Worm (Caenorhabditis elegans) whole organism, L4/young adult: ENCODE results near the gene C53D6.10.

Source experiments
- dao-5 ChIP-seq: sonication (generic microtip); optimal IDR thresholded peaks from 2 replicates; lab custom pipeline; 2016; ENCODE audit warnings: missing genotype, missing genetic modification characterization, moderate library complexity, missing compliant biosample characterization
- him-1 ChIP-seq: sonication (generic microtip); optimal IDR thresholded peaks from 2 replicates; lab custom pipeline; 2016; ENCODE audit warnings: missing genotype, missing genetic modification reagents, missing genetic modification characterization, missing compliant biosample characterization

DNA sequence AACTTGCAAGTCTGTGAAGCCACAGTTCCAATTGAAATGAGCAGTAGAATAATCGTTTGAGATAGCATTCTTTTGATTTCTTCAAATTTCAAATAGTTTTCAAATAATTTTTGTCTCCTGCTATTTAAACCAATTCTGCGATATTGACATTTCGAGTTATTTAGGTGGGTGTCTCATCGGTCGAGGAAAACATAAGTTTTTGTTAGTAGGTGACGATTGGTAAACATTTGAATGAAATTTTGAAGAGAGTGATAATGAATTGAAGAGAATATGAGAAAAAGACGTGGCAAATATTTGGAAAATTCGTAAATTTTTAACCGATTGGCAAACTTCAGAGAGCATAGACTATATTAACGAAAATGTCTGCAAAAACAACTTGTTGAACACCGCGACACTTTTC is 6.2 kb upstream of the C53D6.10 start, which contains the start of gene Y73F4A.3:
- no peak for TF ChIP-seq dao-5
- TF ChIP-seq him-1 (tag; lab: Kevin White, UChicago) = no peak
